Worm (Caenorhabditis elegans): Measurements from ENCODE around the gene oac-52.
A peak's percentile ranks its signal among the peaks of the same experiment; 100 is the strongest.

oac-52 gene

ce11 chrIV:4393488-4393887 lies 47.1 kb upstream of the oac-52 start (continued):
- TF ChIP-seq B0336.3 (GFP tag; IDR thresholded peaks at IDR 0.05) (peak; percentile 29; the same call in 1 of the 2 replicates), snpc-1.3 (tag; optimal IDR thresholded peaks at IDR 0.05; ENCODE audit: insufficient read depth) (peak; percentile 37), snpc-3.4 (tag; optimal IDR thresholded peaks at IDR 0.05) (peak; percentile 14), F52B5.7 (tag; optimal IDR thresholded peaks at IDR 0.05) (no peak), attf-5 (GFP tag; optimal IDR thresholded peaks at IDR 0.05) (no peak), rec-8 (tag; optimal IDR thresholded peaks at IDR 0.05) (no peak), him-1 (tag; optimal IDR thresholded peaks at IDR 0.05) (peak; percentile 15), lsl-1 (GFP tag; optimal IDR thresholded peaks at IDR 0.05) (peak; percentile 95), madf-6 (GFP tag; IDR thresholded peaks at IDR 0.05) (peak; percentile 89), snpc-4 (GFP tag; optimal IDR thresholded peaks at IDR 0.05) (peak; percentile 6), snpc-4 (tag; optimal IDR thresholded peaks at IDR 0.05) (peak in 1 of 4 experiments; percentile 56), ceh-40 (GFP tag; IDR thresholded peaks at IDR 0.05) (no peak), tbp1 (GFP tag; optimal IDR thresholded peaks at IDR 0.05) (peak; percentile 17), efl-1 (GFP tag; optimal IDR thresholded peaks at IDR 0.05) (no peak), ztf-6 (GFP tag; IDR thresholded peaks at IDR 0.05) (no peak), tbx-9 (tag; optimal IDR thresholded peaks at IDR 0.05; ENCODE audit: borderline replicate concordance) (no peak), B0019.2 (GFP tag; conservative IDR thresholded peaks at IDR 0.05) (0 out of 2 replicates have a peak, but pooled peaks have one; percentile 5), C17E4.6 (GFP tag; IDR thresholded peaks at IDR 0.05) (no peak), F39B2.1 (GFP tag; IDR thresholded peaks at IDR 0.05) (no peak), zim-3 (tag; optimal IDR thresholded peaks at IDR 0.05) (no peak), egrh-3 (GFP tag; IDR thresholded peaks at IDR 0.05) (no peak), mxl-1 (tag; optimal IDR thresholded peaks at IDR 0.05) (no peak), unc-62 (GFP tag; optimal IDR thresholded peaks at IDR 0.05) (no peak), aptf-2 (GFP tag; conservative IDR thresholded peaks at IDR 0.05) (0 out of 2 replicates have a peak, but pooled peaks have one; percentile 18), mcd-1 (GFP tag; IDR thresholded peaks at IDR 0.05) (peak; percentile 61), tlf-1 (GFP tag; optimal IDR thresholded peaks at IDR 0.05) (peak; percentile 32), ceh-79 (tag; optimal IDR thresholded peaks at IDR 0.05) (no peak), hrde-1 (tag; optimal IDR thresholded peaks at IDR 0.05; ENCODE audit: borderline replicate concordance) (peak; percentile 49), hsf-1 (GFP tag; IDR thresholded peaks at IDR 0.05) (peak; percentile 48; the same call in 1 of the 2 replicates), attf-3 (GFP tag; conservative IDR thresholded peaks at IDR 0.05) (no peak), lin-54 (GFP tag; optimal IDR thresholded peaks at IDR 0.05) (peak; percentile 27), rcor-1 (GFP tag; IDR thresholded peaks at IDR 0.05) (no peak), ceh-91 (GFP tag; IDR thresholded peaks at IDR 0.05) (peak; percentile 63), madf-8 (GFP tag; conservative IDR thresholded peaks at IDR 0.05) (peak; percentile 69), madf-3 (GFP tag; IDR thresholded peaks at IDR 0.05) (peak; percentile 75; the same call in 1 of the 2 replicates), ekl-4 (GFP tag; IDR thresholded peaks at IDR 0.05) (peak; percentile 60; the same call in 1 of the 2 replicates), let-526 (GFP tag; IDR thresholded peaks at IDR 0.05) (no peak), sdz-38 (tag; optimal IDR thresholded peaks at IDR 0.05) (no peak), nfya-2 (GFP tag; IDR thresholded peaks at IDR 0.05) (no peak), F57C9.4 (tag; optimal IDR thresholded peaks at IDR 0.05) (no peak), ama-1 (optimal IDR thresholded peaks at IDR 0.05) (no peak), ama-1 (GFP tag; optimal IDR thresholded peaks at IDR 0.05) (no peak), akir-1 (GFP tag; optimal IDR thresholded peaks at IDR 0.05) (no peak), ztf-22 (GFP tag; optimal IDR thresholded peaks at IDR 0.05) (no peak), nhr-179 (tag; optimal IDR thresholded peaks at IDR 0.05) (no peak), D2030.7 (GFP tag; IDR thresholded peaks at IDR 0.05) (peak; percentile 75), lin-40 (tag; optimal IDR thresholded peaks at IDR 0.05) (no peak)

Measured in whole organism, young adult.